Fruit fly (Drosophila melanogaster) whole organism, prepupa: Measurements from ENCODE around the gene Adk2.
A peak's percentile ranks its signal among the peaks of the same experiment; 100 is the strongest.

Source experiments
- Blimp-1 ChIP-seq: fragments of 200-800 bp; sonication (Bioruptor generic); optimal IDR thresholded peaks from 3 replicates; lab custom pipeline; 2017; ENCODE audit warnings: missing biosample characterization, missing genetic modification characterization, mild to moderate bottlenecking, moderate library complexity, missing genetic modification reagents
- CG10669 ChIP-seq: fragments of 200-800 bp; sonication (Bioruptor generic); optimal IDR thresholded peaks from 3 replicates; lab custom pipeline; 2018; ENCODE audit warnings: missing biosample characterization, mild to moderate bottlenecking, missing genetic modification characterization, moderate library complexity
- CG11294 ChIP-seq: fragments of 200-800 bp; sonication (Bioruptor generic); IDR thresholded peaks from 2 replicates; pipeline ENCODE4 v1.3.6; 2022; ENCODE audit warnings: missing biosample characterization, missing genetic modification characterization
- CG11762 ChIP-seq: fragments of 200-800 bp; sonication (Bioruptor generic); optimal IDR thresholded peaks from 3 replicates; lab custom pipeline; 2016; ENCODE audit warnings: missing biosample characterization, missing genetic modification characterization; ENCODE audit not compliant: insufficient read depth
- CG15336 ChIP-seq: fragments of 200-800 bp; sonication (Bioruptor generic); IDR thresholded peaks from 2 replicates; pipeline ENCODE4 v1.3.6; 2022; ENCODE audit warnings: missing biosample characterization, missing genetic modification characterization
- CG1621 ChIP-seq: fragments of 200-800 bp; sonication (Bioruptor generic); optimal IDR thresholded peaks from 3 replicates; lab custom pipeline; 2018; ENCODE audit warnings: missing biosample characterization, mild to moderate bottlenecking, missing genetic modification characterization
- CG16779 ChIP-seq: fragments of 200-800 bp; sonication (Bioruptor generic); optimal IDR thresholded peaks from 3 replicates; lab custom pipeline; 2017; ENCODE audit warnings: missing biosample characterization, mild to moderate bottlenecking, missing genetic modification characterization
- CG3032 ChIP-seq: fragments of 200-800 bp; optimal IDR thresholded peaks from 2 replicates; lab custom pipeline; 2019; ENCODE audit warnings: missing biosample characterization, mild to moderate bottlenecking, missing genetic modification characterization, moderate library complexity
- CG31627 ChIP-seq: fragments of 200-800 bp; sonication (Bioruptor generic); optimal IDR thresholded peaks from 3 replicates; lab custom pipeline; 2016; ENCODE audit warnings: missing biosample characterization, missing genetic modification characterization
- CG34406 ChIP-seq: fragments of 200-800 bp; sonication (Bioruptor generic); optimal IDR thresholded peaks from 3 replicates; lab custom pipeline; 2016; ENCODE audit warnings: missing biosample characterization, missing genetic modification characterization
- CG6163 ChIP-seq: fragments of 200-800 bp; sonication (Bioruptor generic); IDR thresholded peaks from 3 replicates; pipeline ENCODE4 v1.3.6; 2022; ENCODE audit warnings: missing biosample characterization, missing genetic modification characterization
- CG6276 ChIP-seq: fragments of 200-800 bp; sonication (Bioruptor generic); optimal IDR thresholded peaks from 2 replicates; lab custom pipeline; 2017; ENCODE audit warnings: missing biosample characterization, mild to moderate bottlenecking, missing genetic modification characterization
- CG6792 ChIP-seq: fragments of 200-800 bp; sonication (Bioruptor generic); optimal IDR thresholded peaks from 3 replicates; lab custom pipeline; 2016; ENCODE audit warnings: missing biosample characterization, missing genetic modification characterization
- CG6808 ChIP-seq: fragments of 200-800 bp; sonication (Bioruptor generic); optimal IDR thresholded peaks from 3 replicates; lab custom pipeline; 2017; ENCODE audit warnings: missing biosample characterization, missing genetic modification characterization, mild to moderate bottlenecking, moderate library complexity, missing genetic modification reagents
- CG6854 ChIP-seq: fragments of 200-800 bp; sonication (Bioruptor generic); optimal IDR thresholded peaks from 2 replicates; lab custom pipeline; 2017; ENCODE audit warnings: missing biosample characterization, mild to moderate bottlenecking, missing genetic modification characterization
- CG7368 ChIP-seq: fragments of 200-800 bp; sonication (Bioruptor generic); optimal IDR thresholded peaks from 3 replicates; lab custom pipeline; 2016; ENCODE audit warnings: missing biosample characterization, missing genetic modification characterization
- CG8119 ChIP-seq: fragments of 200-800 bp; sonication (Bioruptor generic); IDR thresholded peaks from 3 replicates; pipeline ENCODE4 v1.3.6; 2022; ENCODE audit warnings: missing biosample characterization, missing genetic modification characterization
- CG9139 ChIP-seq: fragments of 200-800 bp; sonication (Bioruptor generic); optimal IDR thresholded peaks from 3 replicates; lab custom pipeline; 2017; ENCODE audit warnings: missing biosample characterization, mild to moderate bottlenecking, missing genetic modification characterization
- Eip75B ChIP-seq: fragments of 200-800 bp; sonication (Bioruptor generic); optimal IDR thresholded peaks from 3 replicates; lab custom pipeline; 2016; ENCODE audit warnings: missing biosample characterization, missing genetic modification characterization
- Eip78C ChIP-seq: fragments of 200-800 bp; sonication (Bioruptor generic); peaks from one replicate; lab custom pipeline; 2016; ENCODE audit warnings: missing biosample characterization, missing genetic modification characterization
- Ets96B ChIP-seq: fragments of 200-800 bp; optimal IDR thresholded peaks from 2 replicates; lab custom pipeline; 2019; ENCODE audit warnings: missing biosample characterization, mild to moderate bottlenecking, missing genetic modification characterization, moderate library complexity
- Gug ChIP-seq: fragments of 200-800 bp; sonication (Bioruptor generic); IDR thresholded peaks from 2 replicates; pipeline ENCODE4 v1.3.6; 2022; ENCODE audit warnings: missing biosample characterization, missing genetic modification characterization
- Hr38 ChIP-seq: sonication (Bioruptor generic); optimal IDR thresholded peaks from 2 replicates; lab custom pipeline; 2016; ENCODE audit warnings: missing biosample characterization, missing genetic modification characterization
- Hr39 ChIP-seq: fragments of 200-800 bp; sonication (Bioruptor generic); optimal IDR thresholded peaks from 2 replicates; lab custom pipeline; 2016; ENCODE audit warnings: missing biosample characterization, missing genetic modification characterization
- Hr4 ChIP-seq: fragments of 200-800 bp; sonication (Bioruptor generic); optimal IDR thresholded peaks from 3 replicates; lab custom pipeline; 2016; ENCODE audit warnings: missing biosample characterization, missing genetic modification characterization
- Lpt ChIP-seq: fragments of 200-800 bp; sonication (Bioruptor generic); optimal IDR thresholded peaks from 3 replicates; lab custom pipeline; 2016; ENCODE audit warnings: missing biosample characterization, missing genetic modification characterization
- Met ChIP-seq: fragments of 200-800 bp; sonication (Bioruptor generic); optimal IDR thresholded peaks from 3 replicates; lab custom pipeline; 2016; ENCODE audit warnings: missing biosample characterization, missing genetic modification characterization
- Smox ChIP-seq: fragments of 200-800 bp; sonication (Bioruptor generic); optimal IDR thresholded peaks from 3 replicates; lab custom pipeline; 2016; ENCODE audit warnings: missing biosample characterization, missing genetic modification characterization
- Sox102F ChIP-seq: fragments of 200-800 bp; sonication (Bioruptor generic); optimal IDR thresholded peaks from 2 replicates; lab custom pipeline; 2016; ENCODE audit warnings: missing biosample characterization, mild to moderate bottlenecking, missing genetic modification characterization
- Sox14 ChIP-seq: fragments of 200-800 bp; sonication (Bioruptor generic); optimal IDR thresholded peaks from 3 replicates; lab custom pipeline; 2016; ENCODE audit warnings: missing biosample characterization, missing genetic modification characterization
- Sox15 ChIP-seq: fragments of 200-800 bp; sonication (Bioruptor generic); optimal IDR thresholded peaks from 3 replicates; lab custom pipeline; 2016; ENCODE audit warnings: missing biosample characterization, missing genetic modification characterization
- acj6 ChIP-seq: fragments of 200-800 bp; sonication (Bioruptor generic); optimal IDR thresholded peaks from 3 replicates; lab custom pipeline; 2016; ENCODE audit warnings: missing biosample characterization, missing genetic modification characterization
- cyc ChIP-seq: fragments of 200-800 bp; sonication (Bioruptor generic); optimal IDR thresholded peaks from 3 replicates; lab custom pipeline; 2016; ENCODE audit warnings: missing biosample characterization, missing genetic modification characterization
- dac ChIP-seq: fragments of 200-800 bp; sonication (Bioruptor generic); optimal IDR thresholded peaks from 2 replicates; lab custom pipeline; 2017; ENCODE audit warnings: missing biosample characterization, mild to moderate bottlenecking, missing genetic modification characterization
- dsx ChIP-seq: fragments of 200-800 bp; optimal IDR thresholded peaks from 3 replicates; lab custom pipeline; 2019; ENCODE audit warnings: missing biosample characterization, mild to moderate bottlenecking, missing genetic modification characterization, moderate library complexity; ENCODE audit not compliant: poor library complexity, severe bottlenecking
- eg ChIP-seq: fragments of 200-800 bp; sonication (Bioruptor generic); IDR thresholded peaks from 3 replicates; pipeline ENCODE4 v1.3.6; 2022; ENCODE audit warnings: missing biosample characterization, missing genetic modification characterization
- esn ChIP-seq: fragments of 200-800 bp; sonication (Bioruptor generic); optimal IDR thresholded peaks from 2 replicates; lab custom pipeline; 2016; ENCODE audit warnings: missing biosample characterization, mild to moderate bottlenecking, missing genetic modification characterization, moderate library complexity
- fkh ChIP-seq: fragments of 200-800 bp; sonication (Bioruptor generic); optimal IDR thresholded peaks from 3 replicates; lab custom pipeline; 2017; ENCODE audit warnings: missing biosample characterization, mild to moderate bottlenecking, missing genetic modification characterization, moderate library complexity
- net ChIP-seq: fragments of 200-800 bp; sonication (Bioruptor generic); optimal IDR thresholded peaks from 3 replicates; lab custom pipeline; 2016; ENCODE audit warnings: missing biosample characterization, missing genetic modification characterization
- pdm3 ChIP-seq: fragments of 200-800 bp; sonication (Bioruptor generic); optimal IDR thresholded peaks from 3 replicates; lab custom pipeline; 2016; ENCODE audit warnings: missing biosample characterization, missing genetic modification characterization
- salr ChIP-seq, 2 experiments: fragments of 200-800 bp; sonication (Bioruptor generic); optimal IDR thresholded peaks; 3 replicates each; lab custom pipeline; 2016 to 2018; ENCODE audit warnings: missing biosample characterization in 2 of 2, missing genetic modification characterization in 2 of 2, mild to moderate bottlenecking in 1 of 2
- spab ChIP-seq: fragments of 200-800 bp; sonication (Bioruptor generic); optimal IDR thresholded peaks from 2 replicates; lab custom pipeline; 2017; ENCODE audit warnings: missing biosample characterization, mild to moderate bottlenecking, missing genetic modification characterization, missing genetic modification reagents
- ss ChIP-seq, 2 experiments: fragments of 200-800 bp; sonication (Bioruptor generic); optimal IDR thresholded peaks; 2 replicates in 1 of 2; 3 replicates in 1 of 2; lab custom pipeline; 2017 to 2018; ENCODE audit warnings: mild to moderate bottlenecking in 2 of 2, missing biosample characterization in 2 of 2, missing genetic modification characterization in 2 of 2, moderate library complexity in 1 of 2
- svp ChIP-seq: fragments of 200-800 bp; sonication (Bioruptor generic); peaks from one replicate; lab custom pipeline; 2016; ENCODE audit warnings: missing biosample characterization, missing genetic modification characterization
- vri ChIP-seq: fragments of 200-800 bp; sonication (Bioruptor generic); optimal IDR thresholded peaks from 3 replicates; lab custom pipeline; 2016; ENCODE audit warnings: missing biosample characterization, mild to moderate bottlenecking, missing genetic modification characterization

Adk2 gene

DNA sequence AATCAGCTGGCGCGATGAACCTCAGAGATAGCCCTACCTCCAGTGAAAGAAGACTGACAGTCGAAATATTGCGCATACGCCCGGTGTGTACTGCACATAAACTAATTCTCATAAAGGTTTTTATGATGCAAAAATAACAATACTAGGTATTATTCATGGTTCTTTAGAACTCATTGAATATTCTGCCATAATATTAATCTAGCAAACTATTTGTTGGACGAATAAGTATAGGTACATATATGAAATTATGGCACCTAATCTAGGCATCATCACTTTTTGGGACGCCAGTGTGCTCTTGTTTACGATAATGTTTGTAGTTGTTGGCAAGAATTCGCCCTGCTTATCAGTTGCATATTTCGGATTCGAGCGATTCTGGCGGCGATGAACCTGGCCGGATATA lies 761 bp downstream of the Adk2 start (continued):
- TF ChIP-seq spab (GFP tag; lab: Kevin White, UChicago): no peak
- no peak for TF ChIP-seq Blimp-1
- TF ChIP-seq Met: peak; percentile 71
- peak; percentile 50 for TF ChIP-seq pdm3 (GFP tag; lab: Kevin White, UChicago)
- no peak for TF ChIP-seq CG16779 (tag; lab: Kevin White, UChicago)
- 0 out of 2 replicates have a peak, but pooled peaks have one; percentile 27 for TF ChIP-seq Gug (GFP tag; lab: Robert Waterston, UW)
- peak; percentile 32 for TF ChIP-seq Sox15 (GFP tag; lab: Kevin White, UChicago)
- no peak for TF ChIP-seq CG6808 (GFP tag; lab: Kevin White, UChicago)
- peak; percentile 53 for TF ChIP-seq CG7368 (GFP tag; lab: Kevin White, UChicago)
- no peak for TF ChIP-seq CG8119 (GFP tag; lab: Robert Waterston, UW)
- TF ChIP-seq Hr4 (GFP tag; lab: Kevin White, UChicago): peak; percentile 28
- TF ChIP-seq acj6: peak; percentile 35
- peak; percentile 42 for TF ChIP-seq net (GFP tag; lab: Kevin White, UChicago)
- TF ChIP-seq CG6854 (GFP tag; lab: Kevin White, UChicago): no peak
- TF ChIP-seq Lpt (GFP tag; lab: Kevin White, UChicago): no peak
- no peak for TF ChIP-seq CG3032
- TF ChIP-seq eg (GFP tag; lab: Robert Waterston, UW): no peak
- TF ChIP-seq Smox (GFP tag; lab: Kevin White, UChicago): peak; percentile 75
- no peak for TF ChIP-seq CG6276 (GFP tag; lab: Kevin White, UChicago)

- TF ChIP-seq svp: peak; percentile 78
- TF ChIP-seq fkh (GFP tag; lab: Kevin White, UChicago): no peak
Observed at dm6 chr3L:13019249-13019956, 3.1 kb downstream of the Adk2 start.

DNA sequence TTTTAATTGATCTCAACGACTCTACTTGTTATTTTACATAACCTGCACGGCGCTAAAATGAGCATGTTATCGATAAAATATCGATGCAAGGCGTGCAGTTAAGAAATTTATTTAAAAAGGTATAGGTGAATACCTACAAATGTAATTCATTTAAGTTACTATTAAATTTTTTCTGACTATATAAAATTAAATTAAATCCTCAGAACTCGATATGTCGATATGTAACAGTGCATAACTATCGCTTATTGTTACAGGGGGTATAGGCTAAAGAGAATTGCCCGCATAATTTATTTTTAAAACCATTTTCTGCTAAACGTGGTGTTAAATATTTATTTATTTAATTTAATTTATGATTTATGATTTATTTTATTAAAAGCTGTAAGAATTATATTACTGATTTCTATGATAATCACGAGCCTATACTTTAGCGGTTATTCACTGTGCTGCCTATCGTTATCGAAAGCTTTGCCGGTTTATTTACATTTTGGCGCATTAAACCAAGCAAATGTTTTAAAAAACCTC lies 4.6 kb downstream of the Adk2 start, which contains the start of the genes mRpL20 and Icmt:
Gene mRpL20 (minus strand): TSS at position 65 of the 522 bp plus-strand sequence.
Gene Icmt (plus strand): TSS at position 464 of the 522 bp plus-strand sequence.
- peak; percentile 98 for TF ChIP-seq CG15336 (GFP tag; lab: Robert Waterston, UW)
- peak; percentile 73 for TF ChIP-seq CG9139 (GFP tag; lab: Kevin White, UChicago)
- TF ChIP-seq eg (GFP tag; lab: Robert Waterston, UW): peak; percentile 98
- peak; percentile 85 for TF ChIP-seq CG10669
- peak; percentile 76 for TF ChIP-seq cyc
- no peak for TF ChIP-seq Hr38 (GFP tag; lab: Kevin White, UChicago)
- peak; percentile 57 for TF ChIP-seq CG6854 (GFP tag; lab: Kevin White, UChicago)
- TF ChIP-seq CG11762 (GFP tag; lab: Kevin White, UChicago): peak; percentile 80
- peak; percentile 72 for TF ChIP-seq dac
- TF ChIP-seq Eip75B (GFP tag; lab: Kevin White, UChicago): peak; percentile 88
- peak; percentile 77 for TF ChIP-seq spab (GFP tag; lab: Kevin White, UChicago)
- TF ChIP-seq Blimp-1: peak; percentile 69
- TF ChIP-seq esn (GFP tag; lab: Kevin White, UChicago): peak; percentile 95
- peak; percentile 95 for TF ChIP-seq dsx (GFP tag; lab: Kevin White, UChicago)
- TF ChIP-seq acj6: peak; percentile 94
- TF ChIP-seq CG7368 (GFP tag; lab: Kevin White, UChicago): peak; percentile 67
- peak; percentile 81 for TF ChIP-seq Hr39 (GFP tag; lab: Kevin White, UChicago)
- TF ChIP-seq CG6163 (GFP tag; lab: Robert Waterston, UW): peak; percentile 97
- TF ChIP-seq ss (GFP tag; optimal IDR thresholded peaks at IDR 0.05; lab: Kevin White, UChicago): peak; percentile 85 to 91
- peak; percentile 86 for TF ChIP-seq CG31627 (GFP tag; lab: Kevin White, UChicago)
- TF ChIP-seq Hr4 (GFP tag; lab: Kevin White, UChicago): peak; percentile 90
- TF ChIP-seq svp: peak; percentile 94
- TF ChIP-seq CG6792 (GFP tag; lab: Kevin White, UChicago): peak; percentile 94
- peak; percentile 96 for TF ChIP-seq CG3032
- peak; percentile 96 for TF ChIP-seq Ets96B (tag; lab: Kevin White, UChicago)
- TF ChIP-seq salr (GFP tag; optimal IDR thresholded peaks at IDR 0.05; lab: Kevin White, UChicago): peak; percentile 83 to 89
- peak; percentile 77 for TF ChIP-seq CG6808 (GFP tag; lab: Kevin White, UChicago)
- peak; percentile 93 for TF ChIP-seq CG11294 (GFP tag; lab: Robert Waterston, UW)
- peak; percentile 77 for TF ChIP-seq vri
- peak; percentile 96 for TF ChIP-seq CG34406 (GFP tag; lab: Kevin White, UChicago)
- peak; percentile 97 for TF ChIP-seq Eip78C (GFP tag; lab: Kevin White, UChicago)
- TF ChIP-seq Sox102F (GFP tag; lab: Kevin White, UChicago): peak; percentile 87
- peak; percentile 90 for TF ChIP-seq CG1621 (tag; lab: Kevin White, UChicago)
- peak; percentile 86 for TF ChIP-seq Sox14 (GFP tag; lab: Kevin White, UChicago)
